Fruit fly (Drosophila melanogaster) whole organism, adult: Measurements from ENCODE around the gene mei-9.

Source experiments
- CG14711 ChIP-seq: fragments of 200-800 bp; sonication (Bioruptor generic); optimal IDR thresholded peaks from 2 replicates; lab custom pipeline; 2018; ENCODE audit warnings: missing biosample characterization, mild to moderate bottlenecking, missing genetic modification characterization, moderate library complexity
- CG7045 ChIP-seq: fragments of 200-800 bp; sonication (Bioruptor generic); optimal IDR thresholded peaks from 2 replicates; lab custom pipeline; 2017; ENCODE audit warnings: missing biosample characterization, mild to moderate bottlenecking, missing genetic modification characterization
- Crg-1 ChIP-seq: fragments of 200-800 bp; sonication (Bioruptor generic); optimal IDR thresholded peaks from 2 replicates; lab custom pipeline; 2016; ENCODE audit warnings: missing biosample characterization, missing genetic modification characterization
- Hr96 ChIP-seq: fragments of 200-800 bp; sonication (Bioruptor generic); optimal IDR thresholded peaks from 2 replicates; lab custom pipeline; 2016; ENCODE audit warnings: missing biosample characterization, missing genetic modification characterization
- cic ChIP-seq: fragments of 200-800 bp; sonication (Bioruptor generic); optimal IDR thresholded peaks from 2 replicates; lab custom pipeline; 2017; ENCODE audit warnings: missing biosample characterization, mild to moderate bottlenecking, missing genetic modification characterization, moderate library complexity
- ovo ChIP-seq: fragments of 200-800 bp; sonication (Bioruptor generic); optimal IDR thresholded peaks from 2 replicates; lab custom pipeline; 2016; ENCODE audit warnings: missing biosample characterization, missing genetic modification characterization
- tj ChIP-seq: fragments of 200-800 bp; sonication (Bioruptor generic); optimal IDR thresholded peaks from 3 replicates; lab custom pipeline; 2017; ENCODE audit warnings: missing biosample characterization, mild to moderate bottlenecking, missing genetic modification characterization, moderate library complexity
- toe ChIP-seq: fragments of 200-800 bp; sonication (Bioruptor generic); optimal IDR thresholded peaks from 2 replicates; lab custom pipeline; 2016; ENCODE audit warnings: missing biosample characterization, missing genetic modification characterization

- TF ChIP-seq Hr96 (GFP tag; lab: Kevin White, UChicago) (no peak), toe (GFP tag; lab: Kevin White, UChicago) (no peak), ovo (no peak), CG7045 (no peak), CG14711 (tag; lab: Kevin White, UChicago) (no peak), tj (no peak), Crg-1 (GFP tag; lab: Kevin White, UChicago) (no peak), cic (GFP tag; lab: Kevin White, UChicago) (no peak)
Observed at dm6 chrX:4305980-4306379, 12.6 kb downstream of the mei-9 start.
